Worm (Caenorhabditis elegans) whole organism, young adult: ENCODE data around the gene Y39A1A.16.

Source experiments
- B0035.1 ChIP-seq: sonication (generic microtip); optimal IDR thresholded peaks from 2 replicates; lab custom pipeline; 2016; ENCODE audit warnings: missing genetic modification characterization, mild to moderate bottlenecking, missing compliant biosample characterization, missing genotype, missing genetic modification reagents
- B0336.3 ChIP-seq: fragments of 200-800 bp; sonication (Bioruptor generic); IDR thresholded peaks from 2 replicates; pipeline ENCODE4 v1.3.6; 2022; ENCODE audit warnings: missing genetic modification characterization, missing compliant biosample characterization
- C17E4.6 ChIP-seq: fragments of 200-800 bp; sonication (Bioruptor generic); IDR thresholded peaks from 2 replicates; pipeline ENCODE4 v1.3.6; 2022; ENCODE audit warnings: missing genetic modification reagents, missing genetic modification characterization, missing compliant biosample characterization
- F23B12.7 ChIP-seq: sonication (generic microtip); optimal IDR thresholded peaks from 2 replicates; lab custom pipeline; 2017; ENCODE audit warnings: missing genetic modification characterization, mild to moderate bottlenecking, missing compliant biosample characterization, antibody characterized with exemption, moderate library complexity; ENCODE audit not compliant: insufficient read depth
- F37B4.10 ChIP-seq: fragments of 200-800 bp; sonication (Bioruptor generic); IDR thresholded peaks from 2 replicates; pipeline ENCODE4 v1.3.6; 2022; ENCODE audit warnings: missing genetic modification characterization, missing compliant biosample characterization
- F52B5.7 ChIP-seq: sonication (generic microtip); optimal IDR thresholded peaks from 2 replicates; lab custom pipeline; 2016; ENCODE audit warnings: mild to moderate bottlenecking, missing genetic modification characterization, missing compliant biosample characterization
- F55B11.4 ChIP-seq: sonication (generic microtip); optimal IDR thresholded peaks from 2 replicates; lab custom pipeline; 2016; ENCODE audit warnings: missing compliant biosample characterization, missing genetic modification characterization, borderline replicate concordance; ENCODE audit not compliant: insufficient read depth
- K11D2.4 ChIP-seq: fragments of 200-800 bp; sonication (Bioruptor generic); IDR thresholded peaks from 2 replicates; pipeline ENCODE4 v1.3.6; 2022; ENCODE audit warnings: missing genetic modification reagents, missing genetic modification characterization, missing compliant biosample characterization
- Y56A3A.18 ChIP-seq: fragments of 200-800 bp; sonication (Bioruptor generic); IDR thresholded peaks from 2 replicates; pipeline ENCODE4 v1.3.6; 2022; ENCODE audit warnings: missing genetic modification reagents, missing genetic modification characterization, missing compliant biosample characterization
- Y67H2A.10 ChIP-seq: fragments of 200-800 bp; sonication (Bioruptor generic); conservative IDR thresholded peaks from 2 replicates; pipeline ENCODE4 v1.3.6; 2022; ENCODE audit warnings: missing genetic modification reagents, missing genetic modification characterization, missing compliant biosample characterization
- ZK185.1 ChIP-seq: sonication (generic microtip); optimal IDR thresholded peaks from 2 replicates; lab custom pipeline; 2016; ENCODE audit warnings: mild to moderate bottlenecking, missing genetic modification characterization, missing compliant biosample characterization; ENCODE audit not compliant: poor library complexity, severe bottlenecking
- atf-7 ChIP-seq: sonication (generic microtip); optimal IDR thresholded peaks from 2 replicates; lab custom pipeline; 2017; ENCODE audit warnings: mild to moderate bottlenecking, missing genetic modification characterization, missing compliant biosample characterization
- athp-1 ChIP-seq: sonication (generic microtip); optimal IDR thresholded peaks from 2 replicates; lab custom pipeline; 2017; ENCODE audit warnings: mild to moderate bottlenecking, missing genetic modification characterization, missing compliant biosample characterization
- cebp-1 ChIP-seq, 2 experiments: fragments of 200-800 bp in 1 of 2; sonication (Bioruptor generic) in 1 of 2; sonication (generic microtip) in 1 of 2; IDR thresholded peaks in 1 of 2; optimal IDR thresholded peaks in 1 of 2; 2 replicates each; pipeline versions ENCODE4 v1.3.6 to Lab custom; 2017 to 2022; ENCODE audit warnings: missing compliant biosample characterization in 2 of 2, missing genetic modification characterization in 2 of 2, mild to moderate bottlenecking in 1 of 2, missing genetic modification reagents in 1 of 2, moderate library complexity in 1 of 2
- ceh-100 ChIP-seq: fragments of 200-800 bp; sonication (Bioruptor generic); IDR thresholded peaks from 2 replicates; pipeline ENCODE4 v1.3.6; 2022; ENCODE audit warnings: missing genetic modification reagents, missing genetic modification characterization, missing compliant biosample characterization
- ceh-58 ChIP-seq: fragments of 200-800 bp; sonication (Bioruptor generic); IDR thresholded peaks from 2 replicates; pipeline ENCODE4 v1.3.6; 2022; ENCODE audit warnings: missing genetic modification characterization, missing compliant biosample characterization
- ceh-79 ChIP-seq: sonication (generic microtip); optimal IDR thresholded peaks from 2 replicates; lab custom pipeline; 2017; ENCODE audit warnings: mild to moderate bottlenecking, missing genetic modification characterization, missing compliant biosample characterization
- chd-7 ChIP-seq: sonication (generic microtip); optimal IDR thresholded peaks from 2 replicates; lab custom pipeline; 2016; ENCODE audit warnings: mild to moderate bottlenecking, missing genetic modification characterization, moderate library complexity, missing compliant biosample characterization
- die-1 ChIP-seq: sonication (generic microtip); optimal IDR thresholded peaks from 2 replicates; lab custom pipeline; 2016; ENCODE audit warnings: missing genotype, mild to moderate bottlenecking, missing genetic modification characterization, missing compliant biosample characterization
- dox-1 ChIP-seq: fragments of 200-800 bp; sonication (Bioruptor generic); IDR thresholded peaks from 2 replicates; pipeline ENCODE4 v1.3.6; 2022; ENCODE audit warnings: missing genetic modification reagents, missing genetic modification characterization, missing compliant biosample characterization
- dpff-1 ChIP-seq: sonication (generic microtip); optimal IDR thresholded peaks from 2 replicates; lab custom pipeline; 2017; ENCODE audit warnings: mild to moderate bottlenecking, missing genetic modification characterization, missing compliant biosample characterization
- dpl-1 ChIP-seq: fragments of 150-350 bp; optimal IDR thresholded peaks from 2 replicates; lab custom pipeline; 2014; ENCODE audit warnings: missing biosample characterization, missing genetic modification reagents, missing genetic modification characterization
- ekl-4 ChIP-seq: fragments of 200-800 bp; sonication (Bioruptor generic); IDR thresholded peaks from 2 replicates; pipeline ENCODE4 v1.3.6; 2022; ENCODE audit warnings: missing genetic modification reagents, missing genetic modification characterization, missing compliant biosample characterization
- gei-17 ChIP-seq: fragments of 200-800 bp; sonication (Bioruptor generic); optimal IDR thresholded peaks from 2 replicates; lab custom pipeline; 2018; ENCODE audit warnings: mild to moderate bottlenecking, missing genetic modification characterization, missing compliant biosample characterization
- hlh-12 ChIP-seq: sonication (generic microtip); optimal IDR thresholded peaks from 2 replicates; lab custom pipeline; 2016; ENCODE audit warnings: missing genetic modification characterization, missing compliant biosample characterization
- hsf-1 ChIP-seq: fragments of 200-800 bp; sonication (Bioruptor generic); IDR thresholded peaks from 2 replicates; pipeline ENCODE4 v1.3.6; 2022; ENCODE audit warnings: missing genetic modification reagents, missing genetic modification characterization, missing compliant biosample characterization
- lin-40 ChIP-seq: sonication (generic microtip); optimal IDR thresholded peaks from 2 replicates; lab custom pipeline; 2016; ENCODE audit warnings: missing genetic modification characterization, mild to moderate bottlenecking, missing compliant biosample characterization, missing genotype, missing genetic modification reagents
- lin-54 ChIP-seq: fragments of 200-800 bp; sonication (Bioruptor generic); optimal IDR thresholded peaks from 2 replicates; lab custom pipeline; 2018; ENCODE audit warnings: mild to moderate bottlenecking, missing genetic modification characterization, missing compliant biosample characterization
- lsl-1 ChIP-seq: fragments of 200-800 bp; sonication (Bioruptor generic); optimal IDR thresholded peaks from 2 replicates; lab custom pipeline; 2018; ENCODE audit warnings: mild to moderate bottlenecking, missing genetic modification characterization, moderate library complexity, missing compliant biosample characterization
- lsy-27 ChIP-seq: sonication (generic microtip); optimal IDR thresholded peaks from 2 replicates; lab custom pipeline; 2017; ENCODE audit warnings: missing genetic modification characterization, mild to moderate bottlenecking, missing compliant biosample characterization, antibody characterized with exemption, missing genotype, borderline replicate concordance; ENCODE audit not compliant: insufficient read depth
- madf-10 ChIP-seq: sonication (generic microtip); optimal IDR thresholded peaks from 2 replicates; lab custom pipeline; 2016; ENCODE audit warnings: mild to moderate bottlenecking, missing genetic modification characterization, missing compliant biosample characterization
- mcd-1 ChIP-seq: fragments of 200-800 bp; sonication (Bioruptor generic); IDR thresholded peaks from 2 replicates; pipeline ENCODE4 v1.3.6; 2022; ENCODE audit warnings: missing genetic modification reagents, missing genetic modification characterization, missing compliant biosample characterization
- mel-28 ChIP-seq: sonication (generic microtip); optimal IDR thresholded peaks from 2 replicates; lab custom pipeline; 2016; ENCODE audit warnings: borderline replicate concordance, mild to moderate bottlenecking, missing genetic modification characterization, missing compliant biosample characterization
- mxl-1 ChIP-seq: sonication (generic microtip); optimal IDR thresholded peaks from 2 replicates; lab custom pipeline; 2016; ENCODE audit warnings: missing genetic modification characterization, missing compliant biosample characterization
- nfyb-1 ChIP-seq: fragments of 200-800 bp; sonication (Bioruptor generic); IDR thresholded peaks from 2 replicates; pipeline ENCODE4 v1.3.6; 2022; ENCODE audit warnings: missing genetic modification reagents, missing genetic modification characterization, missing compliant biosample characterization
- nhr-179 ChIP-seq: sonication (generic microtip); optimal IDR thresholded peaks from 2 replicates; lab custom pipeline; 2016; ENCODE audit warnings: mild to moderate bottlenecking, missing genetic modification characterization, missing compliant biosample characterization
- nhr-80 ChIP-seq: sonication (generic microtip); optimal IDR thresholded peaks from 2 replicates; lab custom pipeline; 2016; ENCODE audit warnings: missing genetic modification characterization, missing compliant biosample characterization
- nhr-90 ChIP-seq: sonication (generic microtip); optimal IDR thresholded peaks from 2 replicates; lab custom pipeline; 2016; ENCODE audit warnings: missing genotype, mild to moderate bottlenecking, missing genetic modification characterization, missing compliant biosample characterization
- pha-4 ChIP-seq: fragments of 150-350 bp; sonication (generic microtip); optimal IDR thresholded peaks from 2 replicates; lab custom pipeline; 2014; ENCODE audit warnings: missing biosample characterization, missing genetic modification reagents, missing genetic modification characterization
- rec-8 ChIP-seq, 2 experiments: sonication (generic microtip); optimal IDR thresholded peaks; 2 replicates each; lab custom pipeline; 2016; ENCODE audit warnings: mild to moderate bottlenecking in 2 of 2, missing genetic modification characterization in 2 of 2, missing genetic modification reagents in 2 of 2, missing genotype in 2 of 2, missing biosample characterization in 1 of 2, missing compliant biosample characterization in 1 of 2, moderate library complexity in 1 of 2
- repo-1 ChIP-seq: sonication (generic microtip); optimal IDR thresholded peaks from 2 replicates; lab custom pipeline; 2017; ENCODE audit warnings: mild to moderate bottlenecking, missing genetic modification characterization, missing compliant biosample characterization
- sptf-2 ChIP-seq: fragments of 200-800 bp; sonication (Bioruptor generic); optimal IDR thresholded peaks from 2 replicates; lab custom pipeline; 2018; ENCODE audit warnings: mild to moderate bottlenecking, missing genetic modification characterization, missing compliant biosample characterization
- tbp1 ChIP-seq: fragments of 200-800 bp; sonication (Bioruptor generic); optimal IDR thresholded peaks from 2 replicates; lab custom pipeline; 2018; ENCODE audit warnings: mild to moderate bottlenecking, missing genetic modification characterization, missing compliant biosample characterization
- zim-3 ChIP-seq: sonication (generic microtip); optimal IDR thresholded peaks from 2 replicates; lab custom pipeline; 2017; ENCODE audit warnings: mild to moderate bottlenecking, missing genetic modification characterization, moderate library complexity, missing compliant biosample characterization
- ztf-18 ChIP-seq: sonication (generic microtip); optimal IDR thresholded peaks from 2 replicates; lab custom pipeline; 2016; ENCODE audit warnings: missing genotype, mild to moderate bottlenecking, missing genetic modification characterization, missing compliant biosample characterization

Y39A1A.16 gene

DNA sequence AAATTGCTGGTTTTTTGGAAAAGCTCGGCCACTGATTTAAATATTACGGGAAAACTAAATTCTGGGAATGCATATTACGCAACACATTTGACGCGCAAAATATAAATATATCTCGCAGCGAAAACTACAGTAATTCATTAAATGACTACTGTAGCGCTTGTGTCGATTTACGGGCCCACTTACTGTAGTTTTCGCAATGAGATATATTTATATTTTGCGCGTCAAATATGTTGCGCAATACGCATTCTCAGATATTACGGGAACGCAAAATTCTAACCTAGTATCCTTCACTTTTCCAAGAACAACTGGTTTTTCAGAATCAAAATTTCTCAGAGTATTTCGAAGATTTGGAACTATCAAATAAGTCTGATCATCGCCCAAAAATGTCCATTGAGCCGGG lies 30.6 kb downstream of the Y39A1A.16 start:
- TF ChIP-seq F52B5.7 (tag; lab: Kevin White, UChicago) (no peak), lsl-1 (peak; percentile 45)

DNA sequence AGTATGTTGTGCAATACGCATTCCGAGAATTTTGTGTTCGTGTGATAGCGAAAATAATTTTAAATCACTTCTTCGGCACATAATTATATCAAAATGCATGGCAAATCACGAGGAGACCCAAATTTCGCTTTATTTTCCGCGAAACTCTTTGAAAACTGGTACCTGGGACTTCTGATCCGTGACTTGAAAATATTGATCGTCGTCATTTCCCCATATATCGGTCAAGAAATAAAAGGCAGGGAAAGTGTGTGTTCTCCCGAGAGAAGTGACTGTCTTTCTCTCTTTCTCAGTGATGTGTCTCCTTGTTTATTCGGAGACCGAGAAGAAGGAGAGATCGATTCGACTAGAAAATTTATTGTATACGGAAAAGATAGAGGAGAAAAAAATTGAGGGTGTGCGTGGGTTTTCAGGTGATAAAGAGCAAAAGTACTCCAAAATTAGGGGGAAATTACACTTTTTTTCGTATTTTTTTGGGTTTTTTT lies 32.2 kb downstream of the Y39A1A.16 start, which contains the start of gene W09D10.5:
W09D10.5 (minus strand) TSS at position 345 of the 482 bp plus-strand sequence.
- peak; percentile 26 for TF ChIP-seq die-1
- no peak for TF ChIP-seq dpl-1 (GFP tag; lab: Kevin White, UChicago)
- peak; percentile 18 for TF ChIP-seq madf-10 (tag; lab: Kevin White, UChicago)
- peak; percentile 74 for TF ChIP-seq chd-7 (tag; lab: Kevin White, UChicago)
- TF ChIP-seq ceh-100 (GFP tag; lab: Robert Waterston, UW), result peak; percentile 20; the same call in 1 of the 2 replicates
- TF ChIP-seq C17E4.6 (GFP tag; lab: Robert Waterston, UW), result 0 out of 2 replicates have a peak, but pooled peaks have one; percentile 12
- TF ChIP-seq B0336.3 (GFP tag; lab: Robert Waterston, UW), result peak; percentile 78
- peak; percentile 68; the same call in 1 of the 2 replicates for TF ChIP-seq nfyb-1 (GFP tag; lab: Robert Waterston, UW)
- TF ChIP-seq zim-3 (tag; lab: Kevin White, UChicago), result peak; percentile 78
- TF ChIP-seq tbp1, result no peak
- TF ChIP-seq Y56A3A.18, result peak; percentile 63; the same call in 1 of the 2 replicates
- TF ChIP-seq atf-7 (tag; lab: Kevin White, UChicago), result peak; percentile 38
- peak; percentile 53 for TF ChIP-seq athp-1 (tag; lab: Kevin White, UChicago)
- TF ChIP-seq hsf-1 (GFP tag; lab: Robert Waterston, UW), result peak; percentile 56; the same call in 1 of the 2 replicates
- TF ChIP-seq ekl-4 (GFP tag; lab: Robert Waterston, UW), result peak; percentile 57; the same call in 1 of the 2 replicates
- TF ChIP-seq sptf-2, result no peak
- peak; percentile 56 for TF ChIP-seq mel-28 (tag; lab: Kevin White, UChicago)
- TF ChIP-seq Y67H2A.10 (GFP tag; lab: Robert Waterston, UW), result 0 out of 2 replicates have a peak, but pooled peaks have one; percentile 27
- TF ChIP-seq K11D2.4 (GFP tag; lab: Robert Waterston, UW), result peak; percentile 39; the same call in 1 of the 2 replicates
- TF ChIP-seq rec-8 (tag; optimal IDR thresholded peaks at IDR 0.05; lab: Kevin White, UChicago), result no peak
- peak; percentile 57 for TF ChIP-seq F52B5.7 (tag; lab: Kevin White, UChicago)
- TF ChIP-seq lin-40 (tag; lab: Kevin White, UChicago), result peak; percentile 60
- peak; percentile 64 for TF ChIP-seq nhr-80 (tag; lab: Kevin White, UChicago)
- TF ChIP-seq ZK185.1 (tag; lab: Kevin White, UChicago), result peak; percentile 27
- peak; percentile 39 for TF ChIP-seq lin-54 (GFP tag; lab: Kevin White, UChicago)
- no peak for TF ChIP-seq lsy-27 (tag; lab: Kevin White, UChicago)
- TF ChIP-seq nhr-90 (tag; lab: Kevin White, UChicago), result peak; percentile 45
- no peak for TF ChIP-seq hlh-12
- no peak for TF ChIP-seq nhr-179 (tag; lab: Kevin White, UChicago)
- TF ChIP-seq F37B4.10 (GFP tag; lab: Robert Waterston, UW), result 0 out of 2 replicates have a peak, but pooled peaks have one; percentile 14
- TF ChIP-seq repo-1 (tag; lab: Kevin White, UChicago), result peak; percentile 70
- no peak for TF ChIP-seq dpff-1 (tag; lab: Kevin White, UChicago)
- TF ChIP-seq ceh-58 (GFP tag; lab: Robert Waterston, UW), result no peak
- no peak for TF ChIP-seq F55B11.4 (tag; lab: Kevin White, UChicago)
- peak; percentile 37 for TF ChIP-seq ceh-79 (tag; lab: Kevin White, UChicago)
- peak; percentile 15 for TF ChIP-seq gei-17 (GFP tag; lab: Kevin White, UChicago)
- TF ChIP-seq mcd-1 (GFP tag; lab: Robert Waterston, UW), result no peak; the same call in 1 of the 2 replicates
- peak; percentile 63 for TF ChIP-seq pha-4 (tag; lab: Kevin White, UChicago)
- no peak for TF ChIP-seq F23B12.7
- peak; percentile 16 for TF ChIP-seq ztf-18 (tag; lab: Kevin White, UChicago)
- peak; percentile 62; the same call in 1 of the 2 replicates for TF ChIP-seq dox-1
- TF ChIP-seq mxl-1 (tag; lab: Kevin White, UChicago), result no peak
- peak; percentile 43; the same call in 1 of the 2 replicates for TF ChIP-seq cebp-1 (GFP tag; IDR thresholded peaks at IDR 0.05; lab: Robert Waterston, UW)
- peak; percentile 77 for TF ChIP-seq cebp-1 (tag; optimal IDR thresholded peaks at IDR 0.05; lab: Kevin White, UChicago)
- TF ChIP-seq B0035.1 (tag; lab: Kevin White, UChicago), result peak; percentile 57
